Worm (Caenorhabditis elegans): ENCODE measurements around the gene slrp-1.

DNA sequence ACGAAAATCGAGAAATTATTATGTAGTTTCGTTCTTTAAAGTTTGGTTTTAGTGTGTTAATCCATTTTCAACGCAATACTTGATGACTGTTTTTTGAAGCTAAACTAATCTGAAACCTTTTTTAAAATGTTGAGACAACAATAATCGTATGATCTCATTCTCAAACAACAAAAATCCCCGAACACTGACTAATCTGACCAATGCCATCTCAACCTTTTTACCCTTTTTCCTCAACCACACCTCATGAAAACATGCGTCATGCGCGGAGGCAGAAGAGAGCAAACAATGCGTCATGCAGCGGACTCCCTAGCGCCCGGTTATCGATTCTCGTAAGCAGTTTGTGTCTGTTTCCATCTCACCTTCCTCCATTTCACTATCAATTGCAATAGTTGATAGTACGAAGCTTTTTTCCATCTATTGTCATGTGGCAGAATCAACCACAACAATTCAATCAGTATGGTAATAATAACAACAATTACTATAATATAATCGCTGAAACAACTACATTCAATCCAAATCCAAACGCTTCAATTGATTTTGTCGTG is 6.1 kb downstream of the slrp-1 start, which contains the start of gene C50B8.4:
- no peak for TF ChIP-seq blmp-1 (tag; optimal IDR thresholded peaks at IDR 0.05)
- no peak for TF ChIP-seq fos-1 (tag; optimal IDR thresholded peaks at IDR 0.05)
- no peak for TF ChIP-seq mdl-1 (tag; optimal IDR thresholded peaks at IDR 0.05)
- no peak for TF ChIP-seq rnt-1 (tag; optimal IDR thresholded peaks at IDR 0.05)
- no peak for TF ChIP-seq efl-1 (optimal IDR thresholded peaks at IDR 0.05)
- no peak for TF ChIP-seq efl-1 (GFP tag; optimal IDR thresholded peaks at IDR 0.05 in 1 of 2)
- TF ChIP-seq nhr-76 (tag; optimal IDR thresholded peaks at IDR 0.05) = no peak
- no peak for TF ChIP-seq dpl-1 (GFP tag; optimal IDR thresholded peaks at IDR 0.05)
- TF ChIP-seq lin-35 (GFP tag; optimal IDR thresholded peaks at IDR 0.05) = peak in 1 of 2 experiments; percentile 32
- TF ChIP-seq nhr-19 (GFP tag; conservative IDR thresholded peaks at IDR 0.05) = no peak
- no peak for TF ChIP-seq ceh-82 (tag; optimal IDR thresholded peaks at IDR 0.05)
